Fruit fly (Drosophila melanogaster): ENCODE results near the gene veli.

veli gene

dm6 chr3R:25080446-25080845, 15.1 kb upstream of the veli start:
- TF ChIP-seq tj (GFP tag; optimal IDR thresholded peaks at IDR 0.05) (no peak), Clk (GFP tag; optimal IDR thresholded peaks at IDR 0.05) (no peak), pad (GFP tag; optimal IDR thresholded peaks at IDR 0.05) (peak; percentile 2)

dm6 chr3R:25078665-25079064, 13.3 kb upstream of the veli start:
- TF ChIP-seq CG33017 (tag; optimal IDR thresholded peaks at IDR 0.05), result no peak
- no peak for TF ChIP-seq kay (GFP tag; ENCODE audit: borderline replicate concordance)
- TF ChIP-seq bab1 (GFP tag; optimal IDR thresholded peaks at IDR 0.05), result no peak
- no peak for TF ChIP-seq Crg-1 (GFP tag; optimal IDR thresholded peaks at IDR 0.05)
- no peak for TF ChIP-seq CG12768 (GFP tag; optimal IDR thresholded peaks at IDR 0.05)
- TF ChIP-seq cic (GFP tag; optimal IDR thresholded peaks at IDR 0.05), result no peak
- no peak for TF ChIP-seq Mnt (GFP tag; optimal IDR thresholded peaks at IDR 0.05)
- no peak for TF ChIP-seq toe (GFP tag; optimal IDR thresholded peaks at IDR 0.05)
- no peak for TF ChIP-seq CG7045 (GFP tag; optimal IDR thresholded peaks at IDR 0.05)
- TF ChIP-seq Hr96 (GFP tag; optimal IDR thresholded peaks at IDR 0.05), result no peak
- no peak for TF ChIP-seq CG14711 (tag; optimal IDR thresholded peaks at IDR 0.05)
- no peak for TF ChIP-seq pad (GFP tag; optimal IDR thresholded peaks at IDR 0.05)
- TF ChIP-seq CG5204 (GFP tag; optimal IDR thresholded peaks at IDR 0.05), result no peak
- TF ChIP-seq cnc (optimal IDR thresholded peaks at IDR 0.05), result no peak
- TF ChIP-seq ovo (GFP tag; optimal IDR thresholded peaks at IDR 0.05), result no peak
- no peak for TF ChIP-seq CG7101 (tag; optimal IDR thresholded peaks at IDR 0.05)
- no peak for TF ChIP-seq tj (GFP tag; optimal IDR thresholded peaks at IDR 0.05)
- no peak for TF ChIP-seq CG11617 (GFP tag; optimal IDR thresholded peaks at IDR 0.05)
- TF ChIP-seq CG1620 (GFP tag; optimal IDR thresholded peaks at IDR 0.05), result no peak

dm6 chr3R:25077280-25077820, 12.0 kb upstream of the veli start:
- TF ChIP-seq pad (GFP tag; optimal IDR thresholded peaks at IDR 0.05), result no peak
- no peak for TF ChIP-seq cnc (optimal IDR thresholded peaks at IDR 0.05)
- TF ChIP-seq tj (GFP tag; optimal IDR thresholded peaks at IDR 0.05), result no peak
- TF ChIP-seq CG12768 (GFP tag; optimal IDR thresholded peaks at IDR 0.05), result no peak
- TF ChIP-seq CG11617 (GFP tag; optimal IDR thresholded peaks at IDR 0.05), result no peak
- no peak for TF ChIP-seq CG1620 (GFP tag; optimal IDR thresholded peaks at IDR 0.05)
- TF ChIP-seq Crg-1 (GFP tag; optimal IDR thresholded peaks at IDR 0.05), result no peak
- TF ChIP-seq bab1 (GFP tag; optimal IDR thresholded peaks at IDR 0.05), result no peak
- no peak for TF ChIP-seq CG7045 (GFP tag; optimal IDR thresholded peaks at IDR 0.05)
- TF ChIP-seq ovo (GFP tag; optimal IDR thresholded peaks at IDR 0.05), result no peak
- TF ChIP-seq CG5204 (GFP tag; optimal IDR thresholded peaks at IDR 0.05), result no peak
- TF ChIP-seq Mnt (GFP tag; optimal IDR thresholded peaks at IDR 0.05), result no peak
- TF ChIP-seq CG14711 (tag; optimal IDR thresholded peaks at IDR 0.05), result no peak
- no peak for TF ChIP-seq Clk (GFP tag; optimal IDR thresholded peaks at IDR 0.05)
- no peak for TF ChIP-seq Hr96 (GFP tag; optimal IDR thresholded peaks at IDR 0.05)
- no peak for TF ChIP-seq toe (GFP tag; optimal IDR thresholded peaks at IDR 0.05)

- TF ChIP-seq Mnt (GFP tag; optimal IDR thresholded peaks at IDR 0.05) (peak; percentile 96), CG12768 (GFP tag; optimal IDR thresholded peaks at IDR 0.05) (peak; percentile 9), CG5204 (GFP tag; optimal IDR thresholded peaks at IDR 0.05) (no peak), toe (GFP tag; optimal IDR thresholded peaks at IDR 0.05) (peak; percentile 30), tj (GFP tag; optimal IDR thresholded peaks at IDR 0.05) (no peak), CG14711 (tag; optimal IDR thresholded peaks at IDR 0.05) (peak; percentile 59), CG11617 (GFP tag; optimal IDR thresholded peaks at IDR 0.05) (peak; percentile 12), CG7101 (tag; optimal IDR thresholded peaks at IDR 0.05) (peak; percentile 59)
Observed at dm6 chr3R:25074558-25074964, 9.2 kb upstream of the veli start, which contains the start of the genes shams and CG11920. Gene shams, minus strand, starts transcription at chr3R:25074607. Gene CG11920, plus strand, starts transcription at chr3R:25074877.

dm6 chr3R:25070871-25071270, 5.5 kb upstream of the veli start, which contains the start of gene CG11836:
Gene CG11836, plus strand, starts transcription at chr3R:25071126.
- no peak for TF ChIP-seq CG33017 (tag; optimal IDR thresholded peaks at IDR 0.05)
- TF ChIP-seq CG12768 (GFP tag; optimal IDR thresholded peaks at IDR 0.05), result no peak
- no peak for TF ChIP-seq cnc (optimal IDR thresholded peaks at IDR 0.05)
- no peak for TF ChIP-seq Mnt (GFP tag; optimal IDR thresholded peaks at IDR 0.05)
- TF ChIP-seq kay (GFP tag; ENCODE audit: borderline replicate concordance), result no peak
- no peak for TF ChIP-seq CG7045 (GFP tag; optimal IDR thresholded peaks at IDR 0.05)
- no peak for TF ChIP-seq CG11617 (GFP tag; optimal IDR thresholded peaks at IDR 0.05)
- TF ChIP-seq ovo (GFP tag; optimal IDR thresholded peaks at IDR 0.05), result no peak
- no peak for TF ChIP-seq CG7101 (tag; optimal IDR thresholded peaks at IDR 0.05)
- no peak for TF ChIP-seq Crg-1 (GFP tag; optimal IDR thresholded peaks at IDR 0.05)
- no peak for TF ChIP-seq pad (GFP tag; optimal IDR thresholded peaks at IDR 0.05)
- TF ChIP-seq toe (GFP tag; optimal IDR thresholded peaks at IDR 0.05), result no peak
- TF ChIP-seq CG5204 (GFP tag; optimal IDR thresholded peaks at IDR 0.05), result no peak
- no peak for TF ChIP-seq Hr96 (GFP tag; optimal IDR thresholded peaks at IDR 0.05)
- TF ChIP-seq CG1620 (GFP tag; optimal IDR thresholded peaks at IDR 0.05), result no peak
- TF ChIP-seq tj (GFP tag; optimal IDR thresholded peaks at IDR 0.05), result no peak
- no peak for TF ChIP-seq Clk (GFP tag; optimal IDR thresholded peaks at IDR 0.05)

- TF ChIP-seq Clk (GFP tag; optimal IDR thresholded peaks at IDR 0.05) (peak; percentile 51), CG14711 (tag; optimal IDR thresholded peaks at IDR 0.05) (peak; percentile 69), Hr96 (GFP tag; optimal IDR thresholded peaks at IDR 0.05) (no peak), Mnt (GFP tag; optimal IDR thresholded peaks at IDR 0.05) (peak; percentile 82), CG5204 (GFP tag; optimal IDR thresholded peaks at IDR 0.05) (no peak), CG11617 (GFP tag; optimal IDR thresholded peaks at IDR 0.05) (peak; percentile 77), cic (GFP tag; optimal IDR thresholded peaks at IDR 0.05) (no peak), Crg-1 (GFP tag; optimal IDR thresholded peaks at IDR 0.05) (peak; percentile 45), cnc (optimal IDR thresholded peaks at IDR 0.05) (no peak), CG1620 (GFP tag; optimal IDR thresholded peaks at IDR 0.05) (peak; percentile 88), ovo (GFP tag; optimal IDR thresholded peaks at IDR 0.05) (peak; percentile 45), toe (GFP tag; optimal IDR thresholded peaks at IDR 0.05) (peak; percentile 88), CG12768 (GFP tag; optimal IDR thresholded peaks at IDR 0.05) (peak; percentile 33), tj (GFP tag; optimal IDR thresholded peaks at IDR 0.05) (peak; percentile 56), bab1 (GFP tag; optimal IDR thresholded peaks at IDR 0.05) (peak; percentile 84), CG7045 (GFP tag; optimal IDR thresholded peaks at IDR 0.05) (peak; percentile 54), CG33017 (tag; optimal IDR thresholded peaks at IDR 0.05) (peak; percentile 48), CG7101 (tag; optimal IDR thresholded peaks at IDR 0.05) (peak; percentile 76), pad (GFP tag; optimal IDR thresholded peaks at IDR 0.05) (peak; percentile 46), kay (GFP tag; ENCODE audit: borderline replicate concordance) (no peak)
Observed at dm6 chr3R:25069569-25069968, 4.2 kb upstream of the veli start, which contains the start of the genes Stt3B and CG11839. Gene Stt3B, minus strand, starts transcription at chr3R:25069637. Gene CG11839, plus strand, starts transcription at chr3R:25069927.
